Worm (Caenorhabditis elegans) whole organism, L1 larva: ENCODE data around the gene C39B10.1.
A peak's percentile ranks its signal among the peaks of the same experiment; 100 is the strongest.

Source experiments
- C16A3.4 ChIP-seq: fragments of 150-350 bp; optimal IDR thresholded peaks from 2 replicates; lab custom pipeline; 2014; ENCODE audit warnings: missing biosample characterization, missing genetic modification characterization
- aha-1 ChIP-seq: fragments of 150-350 bp; optimal IDR thresholded peaks from 2 replicates; lab custom pipeline; 2014; ENCODE audit warnings: missing biosample characterization, missing genetic modification characterization
- alr-1 ChIP-seq: fragments of 200-800 bp; sonication (Bioruptor generic); optimal IDR thresholded peaks from 2 replicates; lab custom pipeline; 2018; ENCODE audit warnings: borderline replicate concordance, mild to moderate bottlenecking, missing genetic modification characterization, missing compliant biosample characterization
- aly-2 ChIP-seq: fragments of 150-350 bp; optimal IDR thresholded peaks from 2 replicates; lab custom pipeline; 2014; ENCODE audit warnings: missing biosample characterization, missing genetic modification characterization
- ama-1 ChIP-seq: fragments of 150-350 bp; optimal IDR thresholded peaks from 2 replicates; lab custom pipeline; 2014
- ceh-63 ChIP-seq: fragments of 200-800 bp; sonication (Bioruptor generic); optimal IDR thresholded peaks from 2 replicates; lab custom pipeline; 2018; ENCODE audit warnings: mild to moderate bottlenecking, missing genetic modification characterization, missing compliant biosample characterization
- ceh-8 ChIP-seq: fragments of 200-800 bp; sonication (Bioruptor generic); optimal IDR thresholded peaks from 2 replicates; lab custom pipeline; 2018; ENCODE audit warnings: mild to moderate bottlenecking, missing genetic modification characterization, moderate library complexity, missing compliant biosample characterization
- ceh-88 ChIP-seq: fragments of 200-800 bp; sonication (Bioruptor generic); IDR thresholded peaks from 2 replicates; pipeline ENCODE4 v1.3.6; 2022; ENCODE audit warnings: missing genetic modification characterization, missing compliant biosample characterization
- dsc-1 ChIP-seq: sonication (generic microtip); optimal IDR thresholded peaks from 2 replicates; lab custom pipeline; 2016; ENCODE audit warnings: mild to moderate bottlenecking, missing genetic modification characterization, missing compliant biosample characterization
- egl-13 ChIP-seq: sonication (generic microtip); optimal IDR thresholded peaks from 2 replicates; lab custom pipeline; 2016; ENCODE audit warnings: missing genotype, missing genetic modification reagents, missing genetic modification characterization, missing compliant biosample characterization
- egl-27 ChIP-seq, 2 experiments: fragments of 150-350 bp in 1 of 2; sonication (generic microtip); optimal IDR thresholded peaks; 3 replicates each; lab custom pipeline; 2017 to 2018; ENCODE audit warnings: missing biosample characterization in 2 of 2, missing genetic modification characterization in 2 of 2, missing genetic modification reagents in 2 of 2
- elt-2 ChIP-seq: sonication (generic microtip); optimal IDR thresholded peaks from 2 replicates; lab custom pipeline; 2016; ENCODE audit warnings: missing genetic modification characterization, mild to moderate bottlenecking, inconsistent platforms, missing compliant biosample characterization, missing genetic modification reagents
- ets-5 ChIP-seq: fragments of 200-800 bp; sonication (Bioruptor generic); IDR thresholded peaks from 2 replicates; pipeline ENCODE4 v1.3.6; 2022; ENCODE audit warnings: missing genetic modification characterization, missing compliant biosample characterization
- fkh-10 ChIP-seq: sonication (generic microtip); optimal IDR thresholded peaks from 2 replicates; lab custom pipeline; 2017; ENCODE audit warnings: missing biosample characterization, missing genetic modification reagents, missing genetic modification characterization
- fkh-8 ChIP-seq: sonication (generic microtip); optimal IDR thresholded peaks from 2 replicates; lab custom pipeline; 2016; ENCODE audit warnings: mild to moderate bottlenecking, missing genetic modification characterization, missing compliant biosample characterization
- grh-1 ChIP-seq: fragments of 200-800 bp; sonication (Bioruptor generic); IDR thresholded peaks from 2 replicates; pipeline ENCODE4 v1.3.6; 2022; ENCODE audit warnings: missing genetic modification reagents, missing genetic modification characterization, missing compliant biosample characterization
- hpl-2 ChIP-seq: fragments of 150-350 bp; optimal IDR thresholded peaks from 2 replicates; lab custom pipeline; 2014; ENCODE audit warnings: missing biosample characterization, missing genetic modification reagents, missing genetic modification characterization
- irx-1 ChIP-seq: sonication (generic microtip); optimal IDR thresholded peaks from 2 replicates; lab custom pipeline; 2016; ENCODE audit warnings: missing genetic modification characterization, missing compliant biosample characterization
- isw-1 ChIP-seq: fragments of 200-800 bp; sonication (Bioruptor generic); IDR thresholded peaks from 2 replicates; pipeline ENCODE4 v1.3.6; 2022; ENCODE audit warnings: missing genetic modification characterization, missing compliant biosample characterization
- jun-1 ChIP-seq: fragments of 150-350 bp; optimal IDR thresholded peaks from 2 replicates; lab custom pipeline; 2014; ENCODE audit warnings: missing biosample characterization, missing genetic modification reagents, missing genetic modification characterization
- lin-13 ChIP-seq: fragments of 150-350 bp; optimal IDR thresholded peaks from 2 replicates; lab custom pipeline; 2014; ENCODE audit warnings: missing biosample characterization, missing genetic modification reagents, missing genetic modification characterization
- lin-35 ChIP-seq, 2 experiments: fragments of 150-350 bp; optimal IDR thresholded peaks; 2 replicates each; lab custom pipeline; 2014; ENCODE audit warnings: missing biosample characterization in 2 of 2, missing genetic modification characterization in 2 of 2, missing genetic modification reagents in 2 of 2
- lin-39 ChIP-seq: fragments of 150-350 bp; optimal IDR thresholded peaks from 2 replicates; lab custom pipeline; 2014; ENCODE audit warnings: missing biosample characterization, missing genetic modification reagents, missing genetic modification characterization
- lsy-2 ChIP-seq, 2 experiments: fragments of 150-350 bp; optimal IDR thresholded peaks; 2 replicates each; lab custom pipeline; 2014; ENCODE audit warnings: missing biosample characterization in 2 of 2, missing genetic modification characterization in 2 of 2
- mab-9 ChIP-seq: fragments of 200-800 bp; sonication (Bioruptor generic); IDR thresholded peaks from 2 replicates; pipeline ENCODE4 v1.3.6; 2022; ENCODE audit warnings: missing genetic modification reagents, missing genetic modification characterization, missing compliant biosample characterization
- mdl-1 ChIP-seq, 2 experiments: fragments of 150-350 bp; optimal IDR thresholded peaks; 2 replicates each; lab custom pipeline; 2014 to 2017; ENCODE audit warnings: missing biosample characterization in 2 of 2, missing genetic modification characterization in 2 of 2, inconsistent platforms in 1 of 2
- mef-2 ChIP-seq: fragments of 150-350 bp; optimal IDR thresholded peaks from 2 replicates; lab custom pipeline; 2014; ENCODE audit warnings: missing biosample characterization, missing genetic modification characterization
- mep-1 ChIP-seq: fragments of 150-350 bp; optimal IDR thresholded peaks from 2 replicates; lab custom pipeline; 2014; ENCODE audit warnings: missing biosample characterization, missing genetic modification characterization
- nhr-11 ChIP-seq: fragments of 150-350 bp; optimal IDR thresholded peaks from 2 replicates; lab custom pipeline; 2014; ENCODE audit warnings: missing biosample characterization, missing genetic modification characterization
- nhr-20 ChIP-seq: sonication (generic microtip); optimal IDR thresholded peaks from 2 replicates; lab custom pipeline; 2016; ENCODE audit warnings: mild to moderate bottlenecking, missing genetic modification characterization, missing compliant biosample characterization
- nhr-237 ChIP-seq: fragments of 150-350 bp; optimal IDR thresholded peaks from 2 replicates; lab custom pipeline; 2014; ENCODE audit warnings: missing biosample characterization, missing genetic modification characterization
- nhr-28 ChIP-seq: fragments of 150-350 bp; optimal IDR thresholded peaks from 2 replicates; lab custom pipeline; 2014; ENCODE audit warnings: missing biosample characterization, missing genetic modification characterization
- nhr-47 ChIP-seq: sonication (generic microtip); optimal IDR thresholded peaks from 2 replicates; lab custom pipeline; 2016; ENCODE audit warnings: mild to moderate bottlenecking, missing genetic modification characterization, moderate library complexity, missing compliant biosample characterization
- nhr-76 ChIP-seq: sonication (generic microtip); optimal IDR thresholded peaks from 2 replicates; lab custom pipeline; 2017; ENCODE audit warnings: missing biosample characterization, missing genetic modification characterization
- nhr-84 ChIP-seq: sonication (generic microtip); optimal IDR thresholded peaks from 2 replicates; lab custom pipeline; 2017; ENCODE audit warnings: missing biosample characterization, missing genetic modification characterization
- nhr-90 ChIP-seq: sonication (generic microtip); optimal IDR thresholded peaks from 2 replicates; lab custom pipeline; 2016; ENCODE audit warnings: mild to moderate bottlenecking, missing genetic modification characterization, missing compliant biosample characterization; ENCODE audit not compliant: poor library complexity
- pag-3 ChIP-seq: sonication (generic microtip); optimal IDR thresholded peaks from 2 replicates; lab custom pipeline; 2017; ENCODE audit warnings: missing genetic modification characterization, mild to moderate bottlenecking, missing compliant biosample characterization, antibody characterized with exemption, borderline replicate concordance; ENCODE audit not compliant: insufficient read depth
- pax-3 ChIP-seq: fragments of 200-800 bp; sonication (Bioruptor generic); optimal IDR thresholded peaks from 2 replicates; lab custom pipeline; 2018; ENCODE audit warnings: mild to moderate bottlenecking, missing genetic modification characterization, moderate library complexity, missing compliant biosample characterization
- rnt-1 ChIP-seq: sonication (generic microtip); optimal IDR thresholded peaks from 2 replicates; lab custom pipeline; 2016; ENCODE audit warnings: mild to moderate bottlenecking, missing genetic modification characterization, moderate library complexity, missing compliant biosample characterization
- skn-1 ChIP-seq: fragments of 150-350 bp; optimal IDR thresholded peaks from 2 replicates; lab custom pipeline; 2014; ENCODE audit warnings: missing biosample characterization, missing genetic modification characterization
- snpc-4 ChIP-seq: fragments of 150-350 bp; optimal IDR thresholded peaks from 2 replicates; lab custom pipeline; 2014; ENCODE audit warnings: missing biosample characterization, missing genetic modification characterization
- snu-23 ChIP-seq: sonication (generic microtip); optimal IDR thresholded peaks from 2 replicates; lab custom pipeline; 2016; ENCODE audit warnings: missing genetic modification characterization, missing compliant biosample characterization
- sox-4 ChIP-seq: sonication (generic microtip); optimal IDR thresholded peaks from 2 replicates; lab custom pipeline; 2016; ENCODE audit warnings: missing genetic modification characterization, missing compliant biosample characterization
- sup-37 ChIP-seq: fragments of 200-800 bp; sonication (Bioruptor generic); optimal IDR thresholded peaks from 2 replicates; lab custom pipeline; 2018; ENCODE audit warnings: mild to moderate bottlenecking, missing genetic modification characterization, missing compliant biosample characterization
- tlp-1 ChIP-seq: fragments of 150-350 bp; optimal IDR thresholded peaks from 2 replicates; lab custom pipeline; 2014; ENCODE audit warnings: missing biosample characterization, missing genetic modification characterization
- unc-130 ChIP-seq: fragments of 150-350 bp; optimal IDR thresholded peaks from 2 replicates; lab custom pipeline; 2017; ENCODE audit warnings: missing biosample characterization, missing genetic modification characterization, inconsistent platforms
- unc-62 ChIP-seq: fragments of 150-350 bp; optimal IDR thresholded peaks from 2 replicates; lab custom pipeline; 2014; ENCODE audit warnings: missing biosample characterization, missing genetic modification reagents, missing genetic modification characterization
- unc-98 ChIP-seq: fragments of 200-800 bp; sonication (Bioruptor generic); IDR thresholded peaks from 2 replicates; pipeline ENCODE4 v1.3.6; 2022; ENCODE audit warnings: missing genetic modification characterization, missing compliant biosample characterization
- vab-15 ChIP-seq: sonication (generic microtip); optimal IDR thresholded peaks from 2 replicates; lab custom pipeline; 2017; ENCODE audit warnings: missing genotype, mild to moderate bottlenecking, missing genetic modification characterization, missing compliant biosample characterization
- xbp-1 ChIP-seq: sonication (generic microtip); optimal IDR thresholded peaks from 2 replicates; lab custom pipeline; 2016; ENCODE audit warnings: missing genetic modification characterization, missing compliant biosample characterization
- zag-1 ChIP-seq: fragments of 150-350 bp; optimal IDR thresholded peaks from 2 replicates; lab custom pipeline; 2014; ENCODE audit warnings: missing biosample characterization, missing genetic modification characterization
- zip-4 ChIP-seq: fragments of 200-800 bp; sonication (Bioruptor generic); optimal IDR thresholded peaks from 2 replicates; lab custom pipeline; 2018; ENCODE audit warnings: mild to moderate bottlenecking, missing genetic modification characterization, moderate library complexity, missing compliant biosample characterization
- ztf-11 ChIP-seq, 2 experiments: sonication (generic microtip); optimal IDR thresholded peaks; 2 replicates each; lab custom pipeline; 2016 to 2017; ENCODE audit warnings: missing genetic modification characterization in 2 of 2, missing biosample characterization in 1 of 2, missing compliant biosample characterization in 1 of 2
- ztf-4 ChIP-seq: fragments of 150-350 bp; optimal IDR thresholded peaks from 2 replicates; lab custom pipeline; 2014; ENCODE audit warnings: missing biosample characterization, missing genetic modification characterization

The C39B10.1 gene

DNA sequence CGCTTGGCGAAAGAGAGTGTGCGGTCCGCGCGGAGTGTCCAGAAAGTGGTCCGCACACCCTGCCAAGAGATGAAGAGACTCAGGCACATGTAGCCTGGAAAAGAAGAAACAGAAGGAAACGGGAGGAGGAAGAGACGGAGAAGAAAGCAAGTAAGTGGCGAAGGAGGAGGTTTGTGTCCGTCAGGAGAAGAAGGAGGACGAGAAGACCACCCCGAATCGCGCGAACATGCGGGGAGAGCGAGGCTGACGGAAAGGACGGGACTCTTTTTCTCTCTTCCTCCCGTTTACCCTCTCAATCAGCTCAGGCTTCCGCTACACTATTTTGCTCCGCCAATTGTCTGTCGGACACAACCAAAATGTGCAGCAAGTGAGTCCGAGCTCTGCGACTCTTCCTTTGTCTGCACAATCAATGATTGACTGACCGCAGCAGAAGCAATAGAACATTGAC is 27.9 kb downstream of the C39B10.1 start (continued):
- TF ChIP-seq nhr-20 (tag; lab: Kevin White, UChicago) (peak; percentile 32), snpc-4 (tag; lab: Kevin White, UChicago) (no peak), pax-3 (tag; lab: Kevin White, UChicago) (peak; percentile 40), vab-15 (tag; lab: Kevin White, UChicago) (no peak), hpl-2 (GFP tag; lab: Kevin White, UChicago) (no peak), ztf-4 (tag; lab: Kevin White, UChicago) (peak; percentile 35), fkh-10 (GFP tag; lab: Kevin White, UChicago) (peak; percentile 98), fkh-8 (tag; lab: Kevin White, UChicago) (peak; percentile 89), pag-3 (tag; lab: Kevin White, UChicago) (no peak), nhr-84 (tag; lab: Kevin White, UChicago) (no peak), tlp-1 (tag; lab: Kevin White, UChicago) (no peak), elt-2 (tag; lab: Kevin White, UChicago) (no peak), mdl-1 (tag; optimal IDR thresholded peaks at IDR 0.05; lab: Kevin White, UChicago) (peak in 1 of 2 experiments; percentile 34), mef-2 (tag; lab: Kevin White, UChicago) (no peak), nhr-76 (tag; lab: Kevin White, UChicago) (no peak), ztf-11 (tag; optimal IDR thresholded peaks at IDR 0.05; lab: Kevin White, UChicago) (no peak), ceh-88 (no peak), egl-13 (tag; lab: Kevin White, UChicago) (peak; percentile 3), grh-1 (GFP tag; lab: Robert Waterston, UW) (no peak), C16A3.4 (tag; lab: Kevin White, UChicago) (peak; percentile 51), xbp-1 (tag; lab: Kevin White, UChicago) (peak; percentile 53), ceh-63 (no peak), nhr-237 (tag; lab: Kevin White, UChicago) (no peak), lin-35 (GFP tag; optimal IDR thresholded peaks at IDR 0.05; lab: Kevin White, UChicago) (peak in 1 of 2 experiments; percentile 60), isw-1 (GFP tag; lab: Robert Waterston, UW) (peak; percentile 64), alr-1 (no peak), skn-1 (tag; lab: Kevin White, UChicago) (peak; percentile 23), mep-1 (no peak), aha-1 (tag; lab: Kevin White, UChicago) (no peak), snu-23 (GFP tag; lab: Kevin White, UChicago) (peak; percentile 63), lsy-2 (tag; optimal IDR thresholded peaks at IDR 0.05; lab: Kevin White, UChicago) (peak; percentile 36 to 68), lin-13 (GFP tag; lab: Kevin White, UChicago) (no peak), sup-37 (GFP tag; lab: Kevin White, UChicago) (no peak), unc-98 (GFP tag; lab: Robert Waterston, UW) (no peak), lin-39 (tag; lab: Kevin White, UChicago) (no peak), nhr-11 (no peak), nhr-47 (tag; lab: Kevin White, UChicago) (peak; percentile 75), aly-2 (no peak), ets-5 (GFP tag; lab: Robert Waterston, UW) (no peak), rnt-1 (tag; lab: Kevin White, UChicago) (peak; percentile 39), irx-1 (tag; lab: Kevin White, UChicago) (peak; percentile 47), nhr-90 (tag; lab: Kevin White, UChicago) (no peak), mab-9 (GFP tag; lab: Robert Waterston, UW) (peak; percentile 55), jun-1 (tag; lab: Kevin White, UChicago) (peak; percentile 45), sox-4 (tag; lab: Kevin White, UChicago) (no peak), ama-1 (lab: Kevin White, UChicago) (no peak), zip-4 (GFP tag; lab: Kevin White, UChicago) (no peak), zag-1 (no peak), nhr-28 (tag; lab: Kevin White, UChicago) (no peak), dsc-1 (tag; lab: Kevin White, UChicago) (peak; percentile 56), ceh-8 (GFP tag; lab: Kevin White, UChicago) (peak; percentile 17), egl-27 (tag; optimal IDR thresholded peaks at IDR 0.05; lab: Kevin White, UChicago) (no peak), unc-62 (no peak), unc-130 (tag; lab: Kevin White, UChicago) (peak; percentile 47)
